Worm (Caenorhabditis elegans): ENCODE data around the gene C14A6.3.

ce11 chrV:18188328-18188727 is 42.2 kb downstream of the C14A6.3 start, which contains the start of gene clec-245:
- TF ChIP-seq mep-1 (tag; optimal IDR thresholded peaks at IDR 0.05), result no peak
- no peak for TF ChIP-seq ceh-83 (GFP tag; optimal IDR thresholded peaks at IDR 0.05)
- no peak for TF ChIP-seq unc-62 (GFP tag; optimal IDR thresholded peaks at IDR 0.05)
- no peak for TF ChIP-seq sem-2 (GFP tag; optimal IDR thresholded peaks at IDR 0.05)
- TF ChIP-seq snpc-4 (tag; optimal IDR thresholded peaks at IDR 0.05), result no peak
- TF ChIP-seq nhr-2 (tag; optimal IDR thresholded peaks at IDR 0.05), result no peak
- TF ChIP-seq elt-3 (tag; optimal IDR thresholded peaks at IDR 0.05), result no peak
- TF ChIP-seq ztf-11 (tag; optimal IDR thresholded peaks at IDR 0.05), result no peak
- no peak for TF ChIP-seq ces-1 (GFP tag; optimal IDR thresholded peaks at IDR 0.05)
- TF ChIP-seq hlh-1 (tag; optimal IDR thresholded peaks at IDR 0.05), result no peak
- no peak for TF ChIP-seq nhr-76 (tag; optimal IDR thresholded peaks at IDR 0.05)
- no peak for TF ChIP-seq bed-3 (GFP tag; optimal IDR thresholded peaks at IDR 0.05)
- no peak for TF ChIP-seq unc-39 (tag; optimal IDR thresholded peaks at IDR 0.05)
- TF ChIP-seq elt-1 (tag; optimal IDR thresholded peaks at IDR 0.05; ENCODE audit: borderline replicate concordance, insufficient read depth), result no peak

Data from whole organism, mixed stage, embryonic.